Fruit fly (Drosophila melanogaster) whole organism, prepupa: ENCODE data around the gene CG42816.

Experiments used
- CG11762 ChIP-seq: fragments of 200-800 bp; sonication (Bioruptor generic); optimal IDR thresholded peaks from 3 replicates; lab custom pipeline; 2016; ENCODE audit warnings: missing biosample characterization, missing genetic modification characterization; ENCODE audit not compliant: insufficient read depth
- CG1621 ChIP-seq: fragments of 200-800 bp; sonication (Bioruptor generic); optimal IDR thresholded peaks from 3 replicates; lab custom pipeline; 2018; ENCODE audit warnings: missing biosample characterization, mild to moderate bottlenecking, missing genetic modification characterization
- CG3032 ChIP-seq: fragments of 200-800 bp; optimal IDR thresholded peaks from 2 replicates; lab custom pipeline; 2019; ENCODE audit warnings: missing biosample characterization, mild to moderate bottlenecking, missing genetic modification characterization, moderate library complexity
- CG6792 ChIP-seq: fragments of 200-800 bp; sonication (Bioruptor generic); optimal IDR thresholded peaks from 3 replicates; lab custom pipeline; 2016; ENCODE audit warnings: missing biosample characterization, missing genetic modification characterization
- Sox102F ChIP-seq: fragments of 200-800 bp; sonication (Bioruptor generic); optimal IDR thresholded peaks from 2 replicates; lab custom pipeline; 2016; ENCODE audit warnings: missing biosample characterization, mild to moderate bottlenecking, missing genetic modification characterization
- eg ChIP-seq: fragments of 200-800 bp; sonication (Bioruptor generic); IDR thresholded peaks from 3 replicates; pipeline ENCODE4 v1.3.6; 2022; ENCODE audit warnings: missing biosample characterization, missing genetic modification characterization
- fd59A ChIP-seq: fragments of 200-800 bp; sonication (Bioruptor generic); optimal IDR thresholded peaks from 2 replicates; lab custom pipeline; 2017; ENCODE audit warnings: missing biosample characterization, mild to moderate bottlenecking, missing genetic modification characterization, missing genetic modification reagents
- svp ChIP-seq: fragments of 200-800 bp; sonication (Bioruptor generic); peaks from one replicate; lab custom pipeline; 2016; ENCODE audit warnings: missing biosample characterization, missing genetic modification characterization

The CG42816 gene

DNA sequence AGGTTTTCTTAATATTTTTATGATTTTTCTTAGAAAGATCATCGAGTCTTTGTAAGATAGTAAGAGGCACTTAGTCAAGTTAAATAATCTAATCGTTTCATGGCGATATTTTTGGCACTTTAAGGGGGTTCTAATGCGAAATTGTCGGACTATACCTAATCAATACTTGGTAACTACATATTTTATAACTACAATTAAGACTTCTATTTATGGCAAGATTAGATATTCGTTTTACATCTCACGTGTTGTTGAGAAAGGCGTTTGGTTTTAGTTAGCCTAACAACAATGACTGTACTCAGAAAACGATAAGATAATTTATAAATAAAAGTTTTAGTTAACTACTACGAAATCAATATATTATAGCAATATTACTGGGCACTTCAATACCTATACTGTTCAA lies 54.9 kb downstream of the CG42816 start:
- TF ChIP-seq CG11762 (GFP tag; lab: Kevin White, UChicago) (no peak), CG6792 (GFP tag; lab: Kevin White, UChicago) (no peak), fd59A (GFP tag; lab: Kevin White, UChicago) (no peak), CG3032 (no peak), eg (no peak), Sox102F (GFP tag; lab: Kevin White, UChicago) (no peak), CG1621 (no peak), svp (GFP tag; lab: Kevin White, UChicago) (peak; percentile 5)
- TF ChIP-seq, all 60 proteins: peak for 1
